Worm (Caenorhabditis elegans): ENCODE data around the gene ZC178.2.
"Not testable (repeated sequence)": the region's sequence is repeated elsewhere in the genome, so short reads cannot be mapped to it uniquely, and the experiment has no call there.

Gene ZC178.2

ce11 chrV:8696218-8696617 is 15.6 kb downstream of the ZC178.2 start, which contains the start of gene ZC190.10:
Gene ZC190.10 (minus strand): TSS chrV:8696318.
- TF ChIP-seq pag-3 (tag; optimal IDR thresholded peaks at IDR 0.05; ENCODE audit: borderline replicate concordance); ceh-30 (tag; optimal IDR thresholded peaks at IDR 0.05); K09A11.1 (tag; optimal IDR thresholded peaks at IDR 0.05; ENCODE audit: insufficient read depth): not testable (repeated sequence)

- no peak for TF ChIP-seq unc-42 (tag; optimal IDR thresholded peaks at IDR 0.05)
- no peak for TF ChIP-seq pag-3 (tag; optimal IDR thresholded peaks at IDR 0.05; ENCODE audit: borderline replicate concordance)
- no peak for TF ChIP-seq T23F11.4 (GFP tag; optimal IDR thresholded peaks at IDR 0.05)
- no peak for TF ChIP-seq ceh-9 (tag; optimal IDR thresholded peaks at IDR 0.05)
- TF ChIP-seq syd-9 (tag; optimal IDR thresholded peaks at IDR 0.05), result no peak
- TF ChIP-seq sox-2 (GFP tag; IDR thresholded peaks at IDR 0.05), result no peak
- TF ChIP-seq sox-4 (tag; optimal IDR thresholded peaks at IDR 0.05), result no peak
- TF ChIP-seq unc-3 (GFP tag; conservative IDR thresholded peaks at IDR 0.05), result no peak
- TF ChIP-seq unc-3 (tag; optimal IDR thresholded peaks at IDR 0.05), result no peak
- no peak for TF ChIP-seq pha-4 (tag; optimal IDR thresholded peaks at IDR 0.05)
- no peak for TF ChIP-seq C08G9.2 (tag; optimal IDR thresholded peaks at IDR 0.05)
- no peak for TF ChIP-seq pros-1 (tag; optimal IDR thresholded peaks at IDR 0.05)
- TF ChIP-seq pha-2 (tag; optimal IDR thresholded peaks at IDR 0.05), result no peak
- TF ChIP-seq ceh-31 (tag; optimal IDR thresholded peaks at IDR 0.05), result no peak
- no peak for TF ChIP-seq elt-2 (tag; optimal IDR thresholded peaks at IDR 0.05)
- TF ChIP-seq sdc-2 (tag; optimal IDR thresholded peaks at IDR 0.05), result no peak
- no peak for TF ChIP-seq ahr-1 (tag; optimal IDR thresholded peaks at IDR 0.05)
- no peak for TF ChIP-seq C38D4.7 (GFP tag; optimal IDR thresholded peaks at IDR 0.05)
- no peak for TF ChIP-seq pqm-1 (tag; optimal IDR thresholded peaks at IDR 0.05)
- TF ChIP-seq ceh-30 (tag; optimal IDR thresholded peaks at IDR 0.05), result no peak
Measured at ce11 chrV:8687707-8688106, 24.1 kb downstream of the ZC178.2 start, which contains the start of gene ZC190.8. Gene ZC190.8 (minus strand): TSS chrV:8687807.

- TF ChIP-seq K09A11.1 (tag; optimal IDR thresholded peaks at IDR 0.05; ENCODE audit: insufficient read depth) (no peak), unc-42 (tag; optimal IDR thresholded peaks at IDR 0.05) (no peak), unc-55 (GFP tag; optimal IDR thresholded peaks at IDR 0.05) (no peak), nhr-232 (tag; optimal IDR thresholded peaks at IDR 0.05) (no peak), ztf-16 (tag; optimal IDR thresholded peaks at IDR 0.05) (no peak), fax-1 (tag; optimal IDR thresholded peaks at IDR 0.05) (no peak), ceh-14 (tag; optimal IDR thresholded peaks at IDR 0.05) (no peak), hlh-13 (GFP tag; optimal IDR thresholded peaks at IDR 0.05) (no peak)
Measured at ce11 chrV:8686764-8687163, 25.0 kb downstream of the ZC178.2 start, which contains the start of gene ZC190.7. Gene ZC190.7 (minus strand): TSS chrV:8686864.

- TF ChIP-seq hlh-15 (tag; optimal IDR thresholded peaks at IDR 0.05) (no peak), K09A11.1 (tag; optimal IDR thresholded peaks at IDR 0.05; ENCODE audit: insufficient read depth) (no peak), ttx-3 (tag; optimal IDR thresholded peaks at IDR 0.05) (no peak), pha-2 (tag; optimal IDR thresholded peaks at IDR 0.05) (no peak), ref-2 (tag; optimal IDR thresholded peaks at IDR 0.05) (no peak), rnt-1 (tag; optimal IDR thresholded peaks at IDR 0.05) (no peak), ceh-14 (tag; optimal IDR thresholded peaks at IDR 0.05) (no peak), ceh-2 (tag; optimal IDR thresholded peaks at IDR 0.05) (no peak), pqm-1 (tag; optimal IDR thresholded peaks at IDR 0.05) (no peak), unc-42 (tag; optimal IDR thresholded peaks at IDR 0.05) (no peak), ceh-30 (tag; optimal IDR thresholded peaks at IDR 0.05) (no peak)
Measured at ce11 chrV:8683787-8684186, 28.0 kb downstream of the ZC178.2 start.

- TF ChIP-seq ceh-48 (tag; optimal IDR thresholded peaks at IDR 0.05), result no peak
- no peak for TF ChIP-seq pqm-1 (tag; optimal IDR thresholded peaks at IDR 0.05)
- TF ChIP-seq sdc-2 (tag; optimal IDR thresholded peaks at IDR 0.05), result no peak
- no peak for TF ChIP-seq fkh-6 (tag; optimal IDR thresholded peaks at IDR 0.05)
- TF ChIP-seq ceh-19 (GFP tag; optimal IDR thresholded peaks at IDR 0.05), result no peak
- TF ChIP-seq gmeb-2 (tag; optimal IDR thresholded peaks at IDR 0.05), result no peak
- TF ChIP-seq madf-2 (tag; optimal IDR thresholded peaks at IDR 0.05), result no peak
- TF ChIP-seq ceh-9 (tag; optimal IDR thresholded peaks at IDR 0.05), result no peak
- TF ChIP-seq pha-2 (tag; optimal IDR thresholded peaks at IDR 0.05), result no peak
Measured at ce11 chrV:8682719-8683118, 29.1 kb downstream of the ZC178.2 start, which contains the start of gene cln-3.3. Gene cln-3.3 (plus strand): TSS chrV:8683052.

Data from whole organism, late embryonic.